Fruit fly (Drosophila melanogaster) whole organism, pupa: ENCODE measurements around the gene CG14322.

ENCODE experiments used
- CG10348 ChIP-seq: fragments of 200-800 bp; sonication (Bioruptor generic); IDR thresholded peaks from 2 replicates; pipeline ENCODE4 v1.3.6; 2022; ENCODE audit warnings: missing biosample characterization, missing genetic modification characterization
- CG12605 ChIP-seq: fragments of 200-800 bp; sonication (Bioruptor generic); IDR thresholded peaks from 2 replicates; pipeline ENCODE4 v1.3.6; 2022; ENCODE audit warnings: missing biosample characterization, missing genetic modification characterization
- CG13204 ChIP-seq: fragments of 200-800 bp; sonication (Bioruptor generic); optimal IDR thresholded peaks from 2 replicates; lab custom pipeline; 2018; ENCODE audit warnings: missing biosample characterization, mild to moderate bottlenecking, missing genetic modification characterization, moderate library complexity
- CG14655 ChIP-seq: fragments of 200-800 bp; sonication (Bioruptor generic); optimal IDR thresholded peaks from 3 replicates; lab custom pipeline; 2017; ENCODE audit warnings: mild to moderate bottlenecking, missing biosample characterization, missing genetic modification reagents, missing genetic modification characterization
- CG15710 ChIP-seq: fragments of 200-800 bp; sonication (Bioruptor generic); optimal IDR thresholded peaks from 2 replicates; lab custom pipeline; 2018; ENCODE audit warnings: missing biosample characterization, mild to moderate bottlenecking, missing genetic modification characterization, moderate library complexity
- CG17806 ChIP-seq: fragments of 200-800 bp; sonication (Bioruptor generic); optimal IDR thresholded peaks from 2 replicates; lab custom pipeline; 2018; ENCODE audit warnings: missing biosample characterization, mild to moderate bottlenecking, missing genetic modification characterization, moderate library complexity
- CG32121 ChIP-seq: fragments of 200-800 bp; sonication (Bioruptor generic); IDR thresholded peaks from 2 replicates; pipeline ENCODE4 v1.3.6; 2022; ENCODE audit warnings: missing biosample characterization, missing genetic modification characterization
- CG34367 ChIP-seq: fragments of 200-800 bp; sonication (Bioruptor generic); optimal IDR thresholded peaks from 2 replicates; lab custom pipeline; 2018; ENCODE audit warnings: missing biosample characterization, mild to moderate bottlenecking, missing genetic modification characterization
- CG4496 ChIP-seq: fragments of 200-800 bp; sonication (Bioruptor generic); IDR thresholded peaks from 3 replicates; pipeline ENCODE4 v1.3.6; 2022; ENCODE audit warnings: missing biosample characterization, missing genetic modification characterization
- CG8159 ChIP-seq: fragments of 200-800 bp; sonication (Bioruptor generic); optimal IDR thresholded peaks from 3 replicates; lab custom pipeline; 2018; ENCODE audit warnings: missing biosample characterization, mild to moderate bottlenecking, missing genetic modification characterization, moderate library complexity
- CG8301 ChIP-seq: fragments of 200-800 bp; sonication (Bioruptor generic); optimal IDR thresholded peaks from 2 replicates; lab custom pipeline; 2018; ENCODE audit warnings: missing biosample characterization, mild to moderate bottlenecking, missing genetic modification characterization
- CG9948 ChIP-seq: fragments of 200-800 bp; sonication (Bioruptor generic); optimal IDR thresholded peaks from 2 replicates; lab custom pipeline; 2018; ENCODE audit warnings: missing biosample characterization, mild to moderate bottlenecking, missing genetic modification characterization, moderate library complexity
- D1 ChIP-seq: fragments of 200-800 bp; sonication (Bioruptor generic); optimal IDR thresholded peaks from 2 replicates; lab custom pipeline; 2018; ENCODE audit warnings: missing biosample characterization, mild to moderate bottlenecking, missing genetic modification characterization, moderate library complexity
- EcR ChIP-seq: fragments of 200-800 bp; sonication (Bioruptor generic); optimal IDR thresholded peaks from 3 replicates; lab custom pipeline; 2019; ENCODE audit warnings: missing biosample characterization, missing genetic modification characterization, mild to moderate bottlenecking, moderate library complexity, missing genetic modification reagents
- Ets98B ChIP-seq: fragments of 200-800 bp; sonication (Bioruptor generic); IDR thresholded peaks from 2 replicates; pipeline ENCODE4 v1.3.6; 2022; ENCODE audit warnings: missing biosample characterization, missing genetic modification characterization
- Pif1A ChIP-seq: fragments of 200-800 bp; sonication (Bioruptor generic); optimal IDR thresholded peaks from 3 replicates; lab custom pipeline; 2016; ENCODE audit warnings: missing biosample characterization, missing genetic modification characterization
- Pif1B ChIP-seq: fragments of 200-800 bp; sonication (Bioruptor generic); optimal IDR thresholded peaks from 3 replicates; lab custom pipeline; 2016; ENCODE audit warnings: missing biosample characterization, missing genetic modification characterization
- Snoo ChIP-seq: fragments of 200-800 bp; sonication (Bioruptor generic); optimal IDR thresholded peaks from 3 replicates; lab custom pipeline; 2017; ENCODE audit warnings: missing biosample characterization, mild to moderate bottlenecking, missing genetic modification characterization, inconsistent platforms
- fd96Ca ChIP-seq: fragments of 200-800 bp; sonication (Bioruptor generic); IDR thresholded peaks from 3 replicates; pipeline ENCODE4 v1.3.6; 2022; ENCODE audit warnings: missing biosample characterization, missing genetic modification characterization
- gl ChIP-seq: fragments of 200-800 bp; sonication (Bioruptor generic); optimal IDR thresholded peaks from 2 replicates; lab custom pipeline; 2018; ENCODE audit warnings: missing biosample characterization, mild to moderate bottlenecking, missing genetic modification characterization
- rn ChIP-seq: fragments of 200-800 bp; sonication (Bioruptor generic); IDR thresholded peaks from 2 replicates; pipeline ENCODE4 v1.3.6; 2022; ENCODE audit warnings: missing biosample characterization, missing genetic modification characterization

CG14322 gene

DNA sequence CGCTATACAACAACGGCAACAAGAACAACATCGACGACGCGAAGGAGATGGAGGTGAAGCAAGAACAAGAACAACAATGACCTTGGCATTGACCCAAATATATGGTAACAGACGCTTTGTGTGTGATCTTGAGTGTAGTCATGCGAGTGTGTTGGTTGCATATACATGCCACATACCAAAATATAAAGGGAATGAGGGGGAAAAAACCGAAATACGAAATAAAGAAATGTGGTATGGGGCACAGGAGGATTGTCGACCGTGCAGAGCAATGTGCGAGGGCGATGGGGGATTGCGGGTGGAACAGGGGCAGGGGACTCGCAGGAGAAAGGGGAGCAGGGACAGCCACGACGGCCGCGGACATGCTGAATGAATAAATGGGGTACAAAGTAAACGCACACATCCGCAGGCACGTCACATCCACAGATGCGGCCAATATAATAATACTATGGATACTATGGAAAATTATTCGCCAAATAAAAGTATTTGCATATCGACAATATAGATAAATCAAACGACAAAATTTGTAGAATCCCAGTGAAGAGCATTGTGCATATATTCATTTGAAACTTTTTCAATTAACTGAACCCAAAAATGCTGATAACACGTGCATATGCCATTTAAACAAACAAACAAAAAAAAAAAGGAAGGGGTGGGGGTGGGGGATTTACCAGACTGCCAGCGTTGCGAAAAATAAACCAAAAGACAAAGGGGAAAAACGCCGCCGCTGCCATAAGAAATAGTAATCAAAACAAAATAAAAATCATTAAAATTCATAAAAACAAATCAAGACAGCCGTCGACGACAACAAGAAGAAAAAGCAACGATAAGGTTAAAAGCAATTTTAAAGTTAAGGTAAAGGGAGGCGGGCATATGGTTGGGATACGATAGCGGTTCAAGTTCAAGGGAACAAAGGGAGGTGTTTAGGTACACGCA is 58.7 kb downstream of the CG14322 start:
- TF ChIP-seq CG9948 (tag; lab: Kevin White, UChicago) (peak; percentile 24), D1 (tag; lab: Kevin White, UChicago) (no peak), CG8159 (tag; lab: Kevin White, UChicago) (peak; percentile 48), CG12605 (GFP tag; lab: Robert Waterston, UW) (no peak; the same call in 1 of the 2 replicates), fd96Ca (no peak), CG8301 (tag; lab: Kevin White, UChicago) (no peak), CG34367 (peak; percentile 34), CG14655 (no peak), Pif1A (GFP tag; lab: Kevin White, UChicago) (peak; percentile 31), CG15710 (tag; lab: Kevin White, UChicago) (no peak), rn (GFP tag; lab: Robert Waterston, UW) (no peak), Snoo (tag; lab: Kevin White, UChicago) (no peak), CG4496 (no peak), gl (tag; lab: Kevin White, UChicago) (peak; percentile 50), CG10348 (no peak), Pif1B (no peak), CG13204 (peak; percentile 6), Ets98B (GFP tag; lab: Robert Waterston, UW) (no peak), CG32121 (GFP tag; lab: Robert Waterston, UW) (no peak), CG17806 (tag; lab: Kevin White, UChicago) (no peak), EcR (GFP tag; lab: Kevin White, UChicago) (peak; percentile 83)
- TF ChIP-seq, all 21 proteins: peak for 7

DNA sequence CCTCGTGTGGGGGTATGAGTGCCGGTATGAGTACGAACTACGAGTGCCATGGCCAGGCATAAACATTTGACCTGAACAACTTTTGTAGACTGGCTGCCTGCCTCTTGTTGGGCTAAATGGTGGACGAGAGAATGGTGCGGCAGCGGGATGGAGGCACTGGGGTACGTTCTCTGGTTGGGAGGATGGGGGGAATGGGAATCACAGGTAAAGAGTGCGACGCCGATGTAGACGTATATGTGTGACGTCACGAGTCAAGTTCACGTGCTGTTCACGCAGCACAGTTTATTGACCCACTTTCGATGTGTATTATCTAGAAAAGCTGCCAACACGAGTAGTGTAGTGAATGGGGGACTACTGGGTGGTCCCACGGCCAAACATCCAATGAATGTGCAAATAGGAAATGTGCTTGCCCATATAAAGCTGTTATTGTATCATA is 59.5 kb downstream of the CG14322 start:
- TF ChIP-seq fd96Ca (0 out of 3 replicates have a peak, but pooled peaks have one; percentile 7), rn (GFP tag; lab: Robert Waterston, UW) (no peak), gl (tag; lab: Kevin White, UChicago) (no peak), CG14655 (no peak), CG8159 (tag; lab: Kevin White, UChicago) (no peak), EcR (GFP tag; lab: Kevin White, UChicago) (peak; percentile 94), CG12605 (GFP tag; lab: Robert Waterston, UW) (no peak), CG13204 (peak; percentile 57)

dm6 chr3R:17707799-17708198 is 60.3 kb downstream of the CG14322 start:
- TF ChIP-seq CG9948 (tag; lab: Kevin White, UChicago) = no peak
- no peak for TF ChIP-seq CG13204
- no peak for TF ChIP-seq fd96Ca
- no peak for TF ChIP-seq CG10348
- no peak for TF ChIP-seq CG15710 (tag; lab: Kevin White, UChicago)
- no peak for TF ChIP-seq CG4496
- no peak for TF ChIP-seq Ets98B (GFP tag; lab: Robert Waterston, UW)
- TF ChIP-seq CG14655 = no peak
- TF ChIP-seq CG12605 (GFP tag; lab: Robert Waterston, UW) = no peak
- no peak for TF ChIP-seq rn (GFP tag; lab: Robert Waterston, UW)
- TF ChIP-seq, all 21 proteins: peak for 0

dm6 chr3R:17708778-17709476 is 61.4 kb downstream of the CG14322 start:
- TF ChIP-seq CG12605 (GFP tag; lab: Robert Waterston, UW) (no peak), fd96Ca (peak; percentile 18; the same call in 1 of the 3 replicates), CG14655 (peak; percentile 18), gl (tag; lab: Kevin White, UChicago) (no peak), CG8159 (tag; lab: Kevin White, UChicago) (peak; percentile 32)

- TF ChIP-seq CG8301 (tag; lab: Kevin White, UChicago) (no peak), D1 (tag; lab: Kevin White, UChicago) (no peak), CG13204 (peak; percentile 56), Ets98B (GFP tag; lab: Robert Waterston, UW) (no peak), Pif1B (no peak)
Measured at dm6 chr3R:17709623-17710145, 62.2 kb downstream of the CG14322 start.

- TF ChIP-seq CG9948 (tag; lab: Kevin White, UChicago) = peak; percentile 12
- TF ChIP-seq CG4496 = no peak
Measured at dm6 chr3R:17710418-17710817, 62.9 kb downstream of the CG14322 start.
